Worm (Caenorhabditis elegans) whole organism, midembryonic: ENCODE results near the gene K08D8.2.

Experiments
- flt-1 ChIP-seq: fragments of 200-800 bp; sonication (Bioruptor generic); IDR thresholded peaks from 2 replicates; pipeline ENCODE4 v1.3.6; 2022; ENCODE audit warnings: missing genetic modification characterization, missing compliant biosample characterization
- klf-2 ChIP-seq: fragments of 200-800 bp; sonication (Bioruptor generic); conservative IDR thresholded peaks from 2 replicates; pipeline ENCODE4 v1.3.6; 2022; ENCODE audit warnings: missing genetic modification reagents, missing genetic modification characterization, missing compliant biosample characterization
- med-1 ChIP-seq: sonication (generic microtip); optimal IDR thresholded peaks from 2 replicates; lab custom pipeline; 2017; ENCODE audit warnings: missing genetic modification characterization, mild to moderate bottlenecking, missing compliant biosample characterization, antibody characterized with exemption, missing genetic modification reagents; ENCODE audit not compliant: insufficient read depth
- ztf-29 ChIP-seq: fragments of 200-800 bp; sonication (Bioruptor generic); IDR thresholded peaks from 2 replicates; pipeline ENCODE4 v1.3.6; 2022; ENCODE audit warnings: missing genetic modification reagents, missing genetic modification characterization, missing compliant biosample characterization

DNA sequence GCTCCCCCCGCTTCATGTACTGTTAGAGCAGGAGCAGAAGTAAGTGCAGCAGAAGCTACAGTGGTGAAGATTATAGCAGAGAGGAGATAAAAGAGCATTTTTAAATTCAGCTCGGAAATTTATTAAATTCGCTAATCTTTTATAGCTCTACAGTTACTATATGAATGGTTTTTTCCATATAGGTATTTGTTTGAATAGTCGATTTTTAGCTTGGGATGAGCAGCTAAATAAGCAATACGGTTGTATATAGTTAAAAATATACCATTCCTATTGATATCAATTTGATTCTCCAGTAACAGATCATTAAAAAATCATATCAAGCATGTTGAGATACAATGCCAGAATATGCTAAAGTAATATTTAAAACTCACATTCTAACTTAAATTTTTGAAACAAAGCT is 23.8 kb downstream of the K08D8.2 start, which contains the start of gene srlf-5:
- TF ChIP-seq ztf-29 (GFP tag; lab: Robert Waterston, UW): no peak
- no peak for TF ChIP-seq klf-2 (GFP tag; lab: Robert Waterston, UW)
- no peak for TF ChIP-seq flt-1 (GFP tag; lab: Robert Waterston, UW)
- no peak for TF ChIP-seq med-1 (GFP tag; lab: Kevin White, UChicago)
